Fruit fly (Drosophila melanogaster): ENCODE measurements around the gene CG8661.

dm6 chrX:17294169-17294833 lies 10.0 kb upstream of the CG8661 start:
- TF ChIP-seq pad (GFP tag; optimal IDR thresholded peaks at IDR 0.05) (no peak), kay (GFP tag; ENCODE audit: borderline replicate concordance) (no peak), CG33017 (tag; optimal IDR thresholded peaks at IDR 0.05) (no peak), Clk (GFP tag; optimal IDR thresholded peaks at IDR 0.05) (no peak), CG11617 (GFP tag; optimal IDR thresholded peaks at IDR 0.05) (no peak), CG7045 (GFP tag; optimal IDR thresholded peaks at IDR 0.05) (no peak)

Data from whole organism, adult.